Worm (Caenorhabditis elegans) whole organism, L4 larva: ENCODE results near the gene T16G12.7.
A peak's percentile ranks its signal among the peaks of the same experiment; 100 is the strongest.

Experiments
- D1046.2 ChIP-seq: fragments of 200-800 bp; sonication (Bioruptor generic); IDR thresholded peaks from 2 replicates; pipeline ENCODE4 v1.3.6; 2022; ENCODE audit warnings: missing genetic modification characterization, missing compliant biosample characterization
- F10B5.3 ChIP-seq: sonication (generic microtip); optimal IDR thresholded peaks from 2 replicates; lab custom pipeline; 2016; ENCODE audit warnings: mild to moderate bottlenecking, missing genetic modification characterization, missing compliant biosample characterization
- F44E2.7 ChIP-seq: fragments of 200-800 bp; sonication (Bioruptor generic); IDR thresholded peaks from 2 replicates; pipeline ENCODE4 v2.1.2; 2022; ENCODE audit warnings: missing genetic modification characterization, missing compliant biosample characterization
- T20F7.1 ChIP-seq: fragments of 200-800 bp; sonication (Bioruptor generic); optimal IDR thresholded peaks from 2 replicates; lab custom pipeline; 2018; ENCODE audit warnings: mild to moderate bottlenecking, missing genetic modification characterization, missing compliant biosample characterization
- Y5F2A.4 ChIP-seq: fragments of 200-800 bp; sonication (Bioruptor generic); optimal IDR thresholded peaks from 2 replicates; lab custom pipeline; 2018; ENCODE audit warnings: mild to moderate bottlenecking, missing genetic modification characterization, missing compliant biosample characterization
- aly-2 ChIP-seq: sonication (generic microtip); optimal IDR thresholded peaks from 2 replicates; lab custom pipeline; 2018; ENCODE audit warnings: missing biosample characterization, missing genetic modification characterization
- arid-1 ChIP-seq: fragments of 200-800 bp; sonication (Bioruptor generic); conservative IDR thresholded peaks from 2 replicates; pipeline ENCODE4 v1.3.6; 2022; ENCODE audit warnings: missing genetic modification reagents, missing genetic modification characterization, missing compliant biosample characterization
- ceh-62 ChIP-seq: sonication (generic microtip); optimal IDR thresholded peaks from 2 replicates; lab custom pipeline; 2017; ENCODE audit warnings: missing biosample characterization, missing genetic modification characterization
- daf-12 ChIP-seq: fragments of 150-350 bp; optimal IDR thresholded peaks from 2 replicates; lab custom pipeline; 2014; ENCODE audit warnings: missing biosample characterization, missing genetic modification reagents, missing genetic modification characterization
- dve-1 ChIP-seq: sonication (generic microtip); optimal IDR thresholded peaks from 2 replicates; lab custom pipeline; 2017; ENCODE audit warnings: antibody characterized with exemption, mild to moderate bottlenecking, missing genetic modification characterization, missing compliant biosample characterization; ENCODE audit not compliant: insufficient read depth
- hlh-30 ChIP-seq: sonication (generic microtip); optimal IDR thresholded peaks from 2 replicates; lab custom pipeline; 2017; ENCODE audit warnings: antibody characterized with exemption, mild to moderate bottlenecking, missing genetic modification characterization, missing compliant biosample characterization; ENCODE audit not compliant: insufficient read depth
- lsy-2 ChIP-seq, 2 experiments: fragments of 150-350 bp in 1 of 2; sonication (generic microtip) in 1 of 2; optimal IDR thresholded peaks; 2 replicates each; lab custom pipeline; 2014 to 2017; ENCODE audit warnings: missing biosample characterization in 2 of 2, missing genetic modification characterization in 2 of 2
- madf-9 ChIP-seq: fragments of 200-800 bp; sonication (Bioruptor generic); conservative IDR thresholded peaks from 2 replicates; pipeline ENCODE4 v1.3.6; 2022; ENCODE audit warnings: missing genetic modification reagents, missing genetic modification characterization, missing compliant biosample characterization
- nhr-11 ChIP-seq: fragments of 150-350 bp; optimal IDR thresholded peaks from 2 replicates; lab custom pipeline; 2014; ENCODE audit warnings: missing biosample characterization, missing genetic modification characterization
- nhr-111 ChIP-seq: fragments of 200-800 bp; sonication (Bioruptor generic); optimal IDR thresholded peaks from 2 replicates; lab custom pipeline; 2018; ENCODE audit warnings: mild to moderate bottlenecking, missing genetic modification characterization, missing compliant biosample characterization
- nhr-28 ChIP-seq: fragments of 150-350 bp; optimal IDR thresholded peaks from 2 replicates; lab custom pipeline; 2014; ENCODE audit warnings: missing biosample characterization, missing genetic modification characterization
- saeg-2 ChIP-seq: fragments of 200-800 bp; sonication (Bioruptor generic); IDR thresholded peaks from 2 replicates; pipeline ENCODE4 v1.3.6; 2022; ENCODE audit warnings: missing genetic modification reagents, missing genetic modification characterization, missing compliant biosample characterization
- spr-1 ChIP-seq: sonication (generic microtip); optimal IDR thresholded peaks from 2 replicates; lab custom pipeline; 2016; ENCODE audit warnings: mild to moderate bottlenecking, missing genetic modification characterization, missing compliant biosample characterization
- unc-62 ChIP-seq, 3 experiments: fragments of 150-350 bp in 1 of 3; sonication (generic microtip); optimal IDR thresholded peaks in 2 of 3; peaks in 1 of 3; 1 replicate in 1 of 3; 2 replicates in 2 of 3; lab custom pipeline; 2014 to 2017; ENCODE audit warnings: missing biosample characterization in 3 of 3, missing genetic modification characterization in 3 of 3, missing genetic modification reagents in 3 of 3, missing genotype in 1 of 3
- zag-1 ChIP-seq: fragments of 150-350 bp; optimal IDR thresholded peaks from 2 replicates; lab custom pipeline; 2014; ENCODE audit warnings: missing biosample characterization, missing genetic modification characterization

The T16G12.7 gene

DNA sequence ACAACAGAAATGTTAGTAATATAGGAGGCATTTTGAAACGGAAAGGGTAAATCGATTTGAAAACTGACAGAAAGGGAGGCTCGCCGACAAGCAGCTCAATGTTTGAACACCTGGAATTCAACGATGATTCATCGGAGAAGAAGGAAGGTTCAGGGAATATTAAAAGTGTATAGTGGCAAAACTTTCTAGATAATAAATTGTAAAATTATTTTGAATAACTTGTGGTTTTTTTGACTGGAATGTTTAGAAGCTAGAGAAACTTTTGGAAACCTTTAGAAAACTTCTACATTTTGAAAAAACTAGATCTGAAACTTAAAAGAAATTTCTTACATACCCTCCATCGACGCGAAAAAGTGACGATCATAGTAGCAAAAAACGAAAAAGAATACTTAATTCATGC, 42.0 kb downstream of the T16G12.7 start, which contains the start of gene pqn-8:
Gene pqn-8 (minus strand): TSS at position 101 of the 400 bp plus-strand sequence.
- TF ChIP-seq aly-2 (tag; lab: Kevin White, UChicago) (no peak), zag-1 (tag; lab: Kevin White, UChicago) (no peak), D1046.2 (no peak), lsy-2 (tag; optimal IDR thresholded peaks at IDR 0.05; lab: Kevin White, UChicago) (no peak), nhr-28 (tag; lab: Kevin White, UChicago) (no peak), saeg-2 (no peak), ceh-62 (tag; lab: Kevin White, UChicago) (no peak), F44E2.7 (GFP tag; lab: Robert Waterston, UW) (no peak), F10B5.3 (tag; lab: Kevin White, UChicago) (no peak), Y5F2A.4 (no peak), spr-1 (tag; lab: Kevin White, UChicago) (no peak), arid-1 (no peak), T20F7.1 (GFP tag; lab: Kevin White, UChicago) (no peak), madf-9 (GFP tag; lab: Robert Waterston, UW) (no peak)

DNA sequence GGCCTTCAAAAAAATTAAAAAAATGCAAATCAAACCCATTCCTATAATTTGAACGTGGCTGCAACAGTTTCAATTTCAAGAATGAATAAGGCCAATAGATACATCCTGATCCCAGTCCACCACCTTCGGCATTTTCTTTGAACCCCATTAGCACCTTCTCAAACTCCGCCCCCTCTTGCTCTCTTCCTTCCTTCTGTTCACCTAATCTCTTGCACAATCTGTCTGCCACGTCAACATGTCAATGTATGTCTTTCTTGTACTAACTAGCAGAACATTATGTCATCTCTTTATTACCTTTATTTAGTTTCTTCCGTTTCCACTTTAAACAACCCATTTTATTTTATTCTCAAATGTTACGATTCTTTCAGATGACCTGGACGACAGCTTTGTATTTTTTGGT, 46.4 kb downstream of the T16G12.7 start, which contains the start of gene C05B5.4:
Gene C05B5.4 (plus strand): TSS at position 351 of the 400 bp plus-strand sequence.
- TF ChIP-seq nhr-111 (GFP tag; lab: Kevin White, UChicago) (no peak), unc-62 (GFP tag; optimal IDR thresholded peaks at IDR 0.05 in 1 of 2; lab: Kevin White, UChicago) (peak in 1 of 2 experiments; percentile 53), unc-62 (tag; optimal IDR thresholded peaks at IDR 0.05; lab: Kevin White, UChicago) (no peak), nhr-11 (tag; lab: Kevin White, UChicago) (no peak)

DNA sequence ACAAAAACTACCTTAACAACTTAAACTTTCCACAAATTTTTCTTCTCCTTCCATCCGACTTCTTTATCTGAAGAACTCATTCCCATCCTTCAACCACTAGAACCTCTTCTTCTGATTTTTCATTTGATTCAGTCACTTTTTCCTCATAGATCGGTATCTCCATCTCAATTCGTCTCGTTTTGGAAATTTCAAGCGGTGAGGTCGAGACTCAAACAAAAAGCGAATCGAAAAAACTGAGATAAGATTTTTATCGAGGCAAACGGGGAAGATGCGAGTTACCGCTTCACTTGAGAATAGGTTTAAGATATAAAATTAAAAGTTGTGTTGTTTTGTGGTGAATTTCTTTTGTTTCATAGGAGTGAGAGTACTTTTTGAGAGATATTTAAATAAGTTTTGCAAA, 48.6 kb downstream of the T16G12.7 start:
- TF ChIP-seq D1046.2 (no peak), daf-12 (tag; lab: Kevin White, UChicago) (no peak), dve-1 (tag; lab: Kevin White, UChicago) (no peak), hlh-30 (tag; lab: Kevin White, UChicago) (no peak)
